Worm (Caenorhabditis elegans): ENCODE data around the gene asns-1.

Gene asns-1

ce11 chrV:8513361-8513760 lies 32.6 kb upstream of the asns-1 start, which contains the start of gene F45F2.9:
Gene F45F2.9, minus strand, starts transcription at chrV:8513461.
- no peak for TF ChIP-seq rnt-1 (tag; optimal IDR thresholded peaks at IDR 0.05)
- no peak for TF ChIP-seq grh-1 (GFP tag; IDR thresholded peaks at IDR 0.05)
- no peak for TF ChIP-seq unc-30 (tag; optimal IDR thresholded peaks at IDR 0.05)
- TF ChIP-seq lir-3 (tag; optimal IDR thresholded peaks at IDR 0.05; ENCODE audit: poor library complexity) = no peak
- TF ChIP-seq lin-15B (tag; optimal IDR thresholded peaks at IDR 0.05) = no peak
- no peak for TF ChIP-seq nhr-28 (tag; optimal IDR thresholded peaks at IDR 0.05)
- no peak for TF ChIP-seq unc-130 (tag; optimal IDR thresholded peaks at IDR 0.05)
- TF ChIP-seq unc-62 (GFP tag; optimal IDR thresholded peaks at IDR 0.05) = no peak
- TF ChIP-seq zip-4 (GFP tag; optimal IDR thresholded peaks at IDR 0.05) = no peak
- no peak for TF ChIP-seq ama-1 (optimal IDR thresholded peaks at IDR 0.05)
- TF ChIP-seq egl-27 (tag; optimal IDR thresholded peaks at IDR 0.05) = no peak
- TF ChIP-seq hlh-4 (tag; optimal IDR thresholded peaks at IDR 0.05) = no peak
- TF ChIP-seq sup-37 (GFP tag; optimal IDR thresholded peaks at IDR 0.05) = no peak
- no peak for TF ChIP-seq ceh-90 (tag; optimal IDR thresholded peaks at IDR 0.05)
- no peak for TF ChIP-seq lsy-2 (tag; optimal IDR thresholded peaks at IDR 0.05)
- no peak for TF ChIP-seq ceh-63 (GFP tag; optimal IDR thresholded peaks at IDR 0.05)
- TF ChIP-seq nhr-76 (tag; optimal IDR thresholded peaks at IDR 0.05) = no peak

ce11 chrV:8516426-8516825 lies 29.5 kb upstream of the asns-1 start:
- TF ChIP-seq mep-1 (tag; optimal IDR thresholded peaks at IDR 0.05) = no peak
- no peak for TF ChIP-seq nhr-20 (tag; optimal IDR thresholded peaks at IDR 0.05)
- TF ChIP-seq sox-4 (tag; optimal IDR thresholded peaks at IDR 0.05) = no peak
- TF ChIP-seq jun-1 (tag; optimal IDR thresholded peaks at IDR 0.05) = no peak
- no peak for TF ChIP-seq snu-23 (GFP tag; optimal IDR thresholded peaks at IDR 0.05)
- TF ChIP-seq fkh-4 (tag; optimal IDR thresholded peaks at IDR 0.05; ENCODE audit: borderline replicate concordance) = no peak
- TF ChIP-seq dsc-1 (tag; optimal IDR thresholded peaks at IDR 0.05) = no peak
- TF ChIP-seq efl-3 (GFP tag; optimal IDR thresholded peaks at IDR 0.05) = no peak
- TF ChIP-seq rnt-1 (tag; optimal IDR thresholded peaks at IDR 0.05) = no peak
- no peak for TF ChIP-seq unc-30 (tag; optimal IDR thresholded peaks at IDR 0.05)
- TF ChIP-seq nhr-28 (tag; optimal IDR thresholded peaks at IDR 0.05) = no peak
- no peak for TF ChIP-seq unc-86 (tag; optimal IDR thresholded peaks at IDR 0.05)

- TF ChIP-seq nhr-11 (tag; optimal IDR thresholded peaks at IDR 0.05) (no peak), efl-1 (optimal IDR thresholded peaks at IDR 0.05) (no peak), efl-1 (GFP tag; optimal IDR thresholded peaks at IDR 0.05 in 1 of 2) (peak in 1 of 2 experiments; percentile 14)
Observed at ce11 chrV:8517711-8518110, 28.3 kb upstream of the asns-1 start.

- TF ChIP-seq lin-15B (tag; optimal IDR thresholded peaks at IDR 0.05) (no peak), egl-27 (tag; optimal IDR thresholded peaks at IDR 0.05) (no peak), tbx-2 (tag; optimal IDR thresholded peaks at IDR 0.05) (no peak), nhr-90 (tag; optimal IDR thresholded peaks at IDR 0.05; ENCODE audit: poor library complexity) (no peak), zag-1 (tag; optimal IDR thresholded peaks at IDR 0.05) (no peak), ztf-4 (tag; optimal IDR thresholded peaks at IDR 0.05) (no peak), egl-13 (tag; optimal IDR thresholded peaks at IDR 0.05) (no peak), isw-1 (GFP tag; IDR thresholded peaks at IDR 0.05) (no peak), tlp-1 (tag; optimal IDR thresholded peaks at IDR 0.05) (no peak), xbp-1 (tag; optimal IDR thresholded peaks at IDR 0.05) (no peak), dpl-1 (GFP tag; optimal IDR thresholded peaks at IDR 0.05) (peak in 1 of 3 experiments; percentile 30), blmp-1 (tag; optimal IDR thresholded peaks at IDR 0.05) (no peak), nhr-71 (tag; optimal IDR thresholded peaks at IDR 0.05) (peak; percentile 32), mdl-1 (tag; optimal IDR thresholded peaks at IDR 0.05) (peak in 1 of 2 experiments; percentile 36), jun-1 (tag; optimal IDR thresholded peaks at IDR 0.05) (no peak), lir-3 (tag; optimal IDR thresholded peaks at IDR 0.05; ENCODE audit: poor library complexity) (no peak), snu-23 (GFP tag; optimal IDR thresholded peaks at IDR 0.05) (peak; percentile 35), zip-4 (GFP tag; optimal IDR thresholded peaks at IDR 0.05) (no peak), grh-1 (GFP tag; IDR thresholded peaks at IDR 0.05) (no peak), dsc-1 (tag; optimal IDR thresholded peaks at IDR 0.05) (peak; percentile 3), pqm-1 (tag; optimal IDR thresholded peaks at IDR 0.05) (no peak), nhr-47 (tag; optimal IDR thresholded peaks at IDR 0.05) (no peak), hlh-4 (tag; optimal IDR thresholded peaks at IDR 0.05) (no peak), vab-15 (tag; optimal IDR thresholded peaks at IDR 0.05) (no peak), nhr-77 (tag; optimal IDR thresholded peaks at IDR 0.05) (no peak), lin-35 (GFP tag; optimal IDR thresholded peaks at IDR 0.05) (peak in 1 of 2 experiments; percentile 44), nhr-85 (tag) (no peak), lin-39 (tag; optimal IDR thresholded peaks at IDR 0.05) (no peak), irx-1 (tag; optimal IDR thresholded peaks at IDR 0.05) (no peak)
Observed at ce11 chrV:8518283-8518682, 27.7 kb upstream of the asns-1 start.
